Worm (Caenorhabditis elegans) whole organism, L4/young adult: Measurements from ENCODE around the gene ZC449.1.

Experiments used
- W03F9.2 ChIP-seq: fragments of 150-350 bp; optimal IDR thresholded peaks from 2 replicates; lab custom pipeline; 2014; ENCODE audit warnings: missing biosample characterization, missing genetic modification characterization
- dao-5 ChIP-seq: sonication (generic microtip); optimal IDR thresholded peaks from 2 replicates; lab custom pipeline; 2016; ENCODE audit warnings: missing genotype, missing genetic modification characterization, moderate library complexity, missing compliant biosample characterization
- him-1 ChIP-seq: sonication (generic microtip); optimal IDR thresholded peaks from 2 replicates; lab custom pipeline; 2016; ENCODE audit warnings: missing genotype, missing genetic modification reagents, missing genetic modification characterization, missing compliant biosample characterization

DNA sequence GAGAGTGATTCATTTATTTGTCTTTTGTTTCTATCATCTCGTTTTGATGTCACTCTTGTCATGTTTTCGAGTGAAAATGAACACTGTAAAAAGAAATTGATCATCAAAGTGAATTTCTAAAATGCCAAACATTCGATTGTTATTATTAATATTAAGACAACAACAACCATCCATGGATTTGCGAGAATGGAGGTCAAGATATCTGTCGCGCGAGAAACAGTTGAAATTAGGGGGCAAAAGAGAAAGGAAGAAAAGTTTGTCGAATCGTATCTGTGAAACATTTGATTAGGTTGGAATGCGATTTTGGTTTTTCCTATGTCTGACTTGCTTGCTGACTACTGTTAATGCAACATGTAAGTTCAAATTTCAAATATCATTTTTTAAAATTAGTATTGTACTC is 3.2 kb upstream of the ZC449.1 start, which contains the start of gene ZC449.2:
- TF ChIP-seq him-1 (tag; lab: Kevin White, UChicago) (no peak), dao-5 (tag; lab: Kevin White, UChicago) (no peak), W03F9.2 (tag; lab: Kevin White, UChicago) (no peak)
